Fruit fly (Drosophila melanogaster): Measurements from ENCODE around the gene ush.
A peak's percentile ranks its signal among the peaks of the same experiment; 100 is the strongest.

The ush gene

DNA sequence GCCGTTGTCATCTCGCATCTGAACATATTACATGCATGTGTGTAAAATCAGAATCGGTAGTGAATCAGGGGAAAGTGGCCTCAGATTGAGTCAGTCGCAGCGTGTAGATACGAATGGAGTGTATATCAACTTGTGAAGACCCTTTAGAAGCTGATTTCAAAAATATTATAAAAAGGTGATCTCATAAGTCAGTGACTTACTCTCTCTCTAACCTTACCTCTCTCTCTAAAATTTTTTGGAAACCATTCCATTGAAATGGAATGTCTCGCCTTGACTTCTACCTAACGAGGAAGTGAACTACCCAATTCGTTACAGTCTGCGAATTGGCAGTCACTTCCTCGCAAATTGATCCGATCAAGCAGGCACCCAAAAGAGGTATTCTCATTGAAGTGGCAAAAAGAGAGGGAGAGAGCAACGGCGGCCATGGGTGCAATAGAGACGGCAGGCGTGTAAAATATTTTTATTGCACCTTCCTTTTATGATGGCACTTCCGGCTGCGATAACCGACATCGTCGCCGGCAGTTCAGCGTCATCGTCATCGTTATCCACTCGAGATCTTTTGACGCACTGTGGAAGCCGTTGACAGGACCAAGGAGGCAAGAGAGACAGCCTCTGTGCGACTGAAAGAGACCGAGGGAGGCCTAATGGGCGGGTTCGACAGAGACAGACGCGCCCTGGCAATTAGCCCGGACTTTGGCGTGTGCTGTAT lies 42.0 kb downstream of the ush start (continued):
- TF ChIP-seq dac (GFP tag; optimal IDR thresholded peaks at IDR 0.05), result no peak
- TF ChIP-seq esn (GFP tag; optimal IDR thresholded peaks at IDR 0.05), result peak; percentile 68
- peak; percentile 13 for TF ChIP-seq CG11902 (GFP tag; optimal IDR thresholded peaks at IDR 0.05)
- no peak for TF ChIP-seq Gug (GFP tag; IDR thresholded peaks at IDR 0.05)
- peak; percentile 21 for TF ChIP-seq CG10669 (GFP tag; optimal IDR thresholded peaks at IDR 0.05)
- no peak for TF ChIP-seq CG8119 (GFP tag; IDR thresholded peaks at IDR 0.05)
- TF ChIP-seq spab (GFP tag; optimal IDR thresholded peaks at IDR 0.05), result peak; percentile 12
- TF ChIP-seq achi (GFP tag; optimal IDR thresholded peaks at IDR 0.05), result peak; percentile 24
- peak; percentile 12 for TF ChIP-seq Sox14 (GFP tag; optimal IDR thresholded peaks at IDR 0.05)
- TF ChIP-seq Met (GFP tag; optimal IDR thresholded peaks at IDR 0.05), result peak; percentile 54
- peak; percentile 10 for TF ChIP-seq Blimp-1 (GFP tag; optimal IDR thresholded peaks at IDR 0.05)
- no peak for TF ChIP-seq CG16779 (tag; optimal IDR thresholded peaks at IDR 0.05)

DNA sequence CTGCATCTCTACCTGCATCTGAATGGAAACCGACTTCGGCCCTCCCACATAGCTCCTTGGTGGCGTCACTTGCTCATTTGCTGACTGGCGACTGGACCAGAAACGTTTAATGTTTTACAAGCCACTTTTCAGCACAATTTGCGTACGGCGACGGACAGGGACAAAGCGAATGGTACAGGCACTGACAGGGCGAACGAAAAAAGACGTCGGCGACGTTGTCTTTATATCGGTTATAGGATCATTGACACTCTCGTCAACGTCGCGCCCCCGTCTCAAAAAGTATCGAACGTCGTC lies 42.5 kb downstream of the ush start:
- TF ChIP-seq svp (GFP tag) (peak; percentile 33), CG3032 (tag; optimal IDR thresholded peaks at IDR 0.05) (no peak)

DNA sequence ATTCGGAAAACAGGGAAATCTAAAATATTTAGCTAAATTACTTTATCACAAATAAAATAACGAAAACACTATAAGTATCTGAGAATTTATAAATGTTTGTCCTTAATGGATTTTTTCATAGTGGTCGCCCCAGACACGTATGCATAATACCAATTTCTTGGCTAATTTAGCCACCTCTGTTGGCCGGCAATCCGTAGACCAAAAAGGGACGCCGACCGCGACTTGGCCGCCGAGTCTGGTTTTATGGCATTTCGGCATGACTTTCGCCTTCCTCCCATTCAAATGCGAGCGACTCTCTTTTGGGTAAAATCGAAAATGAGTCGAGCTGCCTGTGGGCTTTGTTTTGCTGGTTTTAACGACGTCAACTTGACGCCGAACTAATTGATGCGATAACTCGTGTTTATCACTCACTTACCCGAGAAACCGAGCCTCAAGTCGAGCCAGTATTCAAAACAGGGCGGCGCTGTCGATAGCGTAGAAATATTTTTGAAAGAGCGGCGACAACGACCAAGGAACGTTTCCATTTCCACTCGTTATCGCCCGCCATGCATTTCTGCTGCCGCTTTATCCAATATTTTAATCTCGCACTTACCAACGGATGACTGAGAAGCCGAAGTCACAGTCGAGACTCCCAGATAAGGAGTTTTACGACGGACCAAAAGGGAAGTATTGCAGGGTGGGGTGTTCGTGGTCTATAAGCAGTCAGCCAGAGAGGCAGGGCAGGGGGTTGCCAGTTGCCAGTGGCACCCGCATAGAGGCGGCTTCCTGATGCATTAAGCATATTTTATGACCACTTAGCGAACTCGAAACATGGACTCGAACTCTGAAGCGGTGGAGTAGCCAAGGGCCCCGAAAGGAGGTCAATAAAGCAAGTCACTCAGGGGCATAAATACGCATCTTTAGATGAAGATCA lies 43.2 kb downstream of the ush start:
- TF ChIP-seq Hr38 (GFP tag; optimal IDR thresholded peaks at IDR 0.05) (no peak), Eip78C (GFP tag) (peak; percentile 54), CG9139 (GFP tag; optimal IDR thresholded peaks at IDR 0.05) (no peak), fd59A (GFP tag; optimal IDR thresholded peaks at IDR 0.05) (no peak), eg (GFP tag; IDR thresholded peaks at IDR 0.05) (no peak), Blimp-1 (GFP tag; optimal IDR thresholded peaks at IDR 0.05) (no peak), CG6276 (GFP tag; optimal IDR thresholded peaks at IDR 0.05) (no peak), Hr4 (GFP tag; optimal IDR thresholded peaks at IDR 0.05) (no peak), CG1621 (tag; optimal IDR thresholded peaks at IDR 0.05) (no peak), cyc (GFP tag; optimal IDR thresholded peaks at IDR 0.05) (no peak), Gug (GFP tag; IDR thresholded peaks at IDR 0.05) (no peak), svp (GFP tag) (peak; percentile 70), CG34406 (GFP tag; optimal IDR thresholded peaks at IDR 0.05) (no peak), CG32006 (GFP tag; optimal IDR thresholded peaks at IDR 0.05) (no peak), CG8632 (GFP tag; optimal IDR thresholded peaks at IDR 0.05) (no peak), Sox15 (GFP tag; optimal IDR thresholded peaks at IDR 0.05) (no peak), CG16779 (tag; optimal IDR thresholded peaks at IDR 0.05) (no peak), dsx (GFP tag; optimal IDR thresholded peaks at IDR 0.05; ENCODE audit: poor library complexity, severe bottlenecking) (no peak), achi (GFP tag; optimal IDR thresholded peaks at IDR 0.05) (no peak), Sox14 (GFP tag; optimal IDR thresholded peaks at IDR 0.05) (no peak), CG6808 (GFP tag; optimal IDR thresholded peaks at IDR 0.05) (peak; percentile 17)

DNA sequence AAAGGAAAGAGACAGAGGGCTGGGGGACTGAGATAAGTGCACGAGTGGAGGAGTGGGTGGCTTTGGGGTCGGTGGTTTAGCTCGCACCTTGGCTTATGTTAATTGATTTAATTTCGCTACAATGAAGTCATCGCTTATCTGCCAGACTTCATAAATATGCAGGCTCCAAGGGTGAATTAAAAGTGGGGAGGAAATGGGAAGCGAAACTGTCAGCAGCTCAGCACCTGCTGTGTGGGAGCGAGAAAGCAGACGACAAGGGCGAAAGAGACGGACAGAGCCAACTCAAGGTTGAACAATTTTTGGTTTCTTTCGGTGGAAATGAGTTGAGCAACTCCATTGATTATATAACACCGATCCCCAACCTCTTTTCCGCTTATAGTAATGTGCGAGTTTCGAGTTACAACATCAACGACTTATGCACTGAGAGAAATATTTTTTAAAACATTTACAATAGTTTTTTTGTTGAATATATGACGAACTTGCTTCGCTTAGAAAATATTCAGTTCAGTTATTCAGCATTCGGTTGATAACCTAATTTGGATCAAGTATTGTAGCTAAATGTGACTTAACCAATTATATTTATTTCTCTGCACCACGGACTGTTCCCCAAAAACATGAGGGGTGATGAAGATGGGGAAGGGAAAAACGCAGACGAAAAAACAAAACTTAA lies 44.4 kb downstream of the ush start:
- peak; percentile 63 for TF ChIP-seq topi (GFP tag; optimal IDR thresholded peaks at IDR 0.05)
- TF ChIP-seq CG11294 (GFP tag; IDR thresholded peaks at IDR 0.05), result no peak
- TF ChIP-seq Hr39 (GFP tag; optimal IDR thresholded peaks at IDR 0.05), result peak; percentile 60
- TF ChIP-seq CG3919 (GFP tag; optimal IDR thresholded peaks at IDR 0.05), result peak; percentile 75
- TF ChIP-seq CG8119 (GFP tag; IDR thresholded peaks at IDR 0.05), result no peak
- TF ChIP-seq Sox15 (GFP tag; optimal IDR thresholded peaks at IDR 0.05), result peak; percentile 67
- no peak for TF ChIP-seq spab (GFP tag; optimal IDR thresholded peaks at IDR 0.05)
- no peak for TF ChIP-seq CG9139 (GFP tag; optimal IDR thresholded peaks at IDR 0.05)
- TF ChIP-seq Gug (GFP tag; IDR thresholded peaks at IDR 0.05), result no peak
- no peak for TF ChIP-seq ss (GFP tag; optimal IDR thresholded peaks at IDR 0.05)
- TF ChIP-seq cyc (GFP tag; optimal IDR thresholded peaks at IDR 0.05), result peak; percentile 47
- peak; percentile 54 for TF ChIP-seq CG10631 (GFP tag; optimal IDR thresholded peaks at IDR 0.05)
- TF ChIP-seq dac (GFP tag; optimal IDR thresholded peaks at IDR 0.05), result no peak
- no peak for TF ChIP-seq CG6854 (GFP tag; optimal IDR thresholded peaks at IDR 0.05)
- TF ChIP-seq CG6792 (GFP tag; optimal IDR thresholded peaks at IDR 0.05), result peak; percentile 65
- 0 out of 3 replicates have a peak, but pooled peaks have one; percentile 44 for TF ChIP-seq eg (GFP tag; IDR thresholded peaks at IDR 0.05)
- 0 out of 3 replicates have a peak, but pooled peaks have one; percentile 64 for TF ChIP-seq CG6163 (GFP tag; IDR thresholded peaks at IDR 0.05)
- peak; percentile 67 for TF ChIP-seq OdsH (GFP tag; optimal IDR thresholded peaks at IDR 0.05)
- TF ChIP-seq CG11902 (GFP tag; optimal IDR thresholded peaks at IDR 0.05), result peak; percentile 59
- TF ChIP-seq Lpt (GFP tag; optimal IDR thresholded peaks at IDR 0.05), result no peak
- peak; percentile 16 for TF ChIP-seq CG8319 (GFP tag; optimal IDR thresholded peaks at IDR 0.05)
- no peak for TF ChIP-seq fkh (GFP tag; optimal IDR thresholded peaks at IDR 0.05)
